Fruit fly (Drosophila melanogaster) whole organism, embryonic: ENCODE measurements around the gene kek4.

Source experiments
- ATbp ChIP-seq: fragments of 200-800 bp; sonication (Bioruptor generic); optimal IDR thresholded peaks from 2 replicates; lab custom pipeline; 2017; ENCODE audit warnings: missing biosample characterization, mild to moderate bottlenecking, missing genetic modification characterization, missing genetic modification reagents
- Atf-2 ChIP-seq: fragments of 200-800 bp; sonication (Bioruptor generic); optimal IDR thresholded peaks from 2 replicates; lab custom pipeline; 2016; ENCODE audit warnings: missing biosample characterization, missing genetic modification characterization
- Awh ChIP-seq: fragments of 200-800 bp; sonication (Bioruptor generic); IDR thresholded peaks from 2 replicates; pipeline ENCODE4, ENCODE4 v1.3.6; 2022; ENCODE audit warnings: missing biosample characterization, missing genetic modification characterization
- CG10209 ChIP-seq: fragments of 200-800 bp; sonication (Bioruptor generic); optimal IDR thresholded peaks from 3 replicates; lab custom pipeline; 2017; ENCODE audit warnings: missing biosample characterization, mild to moderate bottlenecking, missing genetic modification characterization, missing genetic modification reagents
- CG11560 ChIP-seq: fragments of 200-800 bp; sonication (Bioruptor generic); IDR thresholded peaks from 3 replicates; pipeline ENCODE4 v1.3.6; 2022; ENCODE audit warnings: missing biosample characterization, missing genetic modification characterization
- CG12236 ChIP-seq: fragments of 200-800 bp; sonication (Bioruptor generic); optimal IDR thresholded peaks from 2 replicates; lab custom pipeline; 2016; ENCODE audit warnings: missing biosample characterization, missing genetic modification characterization
- CG14710 ChIP-seq: fragments of 200-800 bp; sonication (Bioruptor generic); optimal IDR thresholded peaks from 3 replicates; lab custom pipeline; 2019; ENCODE audit warnings: missing biosample characterization, mild to moderate bottlenecking, missing genetic modification characterization, moderate library complexity
- CG15479 ChIP-seq: fragments of 200-800 bp; sonication (Bioruptor generic); optimal IDR thresholded peaks from 3 replicates; lab custom pipeline; 2019; ENCODE audit warnings: missing biosample characterization, mild to moderate bottlenecking, missing genetic modification characterization, moderate library complexity
- CG16813 ChIP-seq: fragments of 200-800 bp; sonication (Bioruptor generic); IDR thresholded peaks from 3 replicates; pipeline ENCODE4 v1.3.6; 2022; ENCODE audit warnings: missing biosample characterization, missing genetic modification characterization; ENCODE audit not compliant: partially characterized antibody
- CG18619 ChIP-seq: fragments of 200-800 bp; sonication (Bioruptor generic); optimal IDR thresholded peaks from 3 replicates; lab custom pipeline; 2017; ENCODE audit warnings: missing biosample characterization, mild to moderate bottlenecking, missing genetic modification characterization
- CG2875 ChIP-seq: fragments of 200-800 bp; sonication (Bioruptor generic); optimal IDR thresholded peaks from 2 replicates; lab custom pipeline; 2017; ENCODE audit warnings: missing biosample characterization, mild to moderate bottlenecking, missing genetic modification characterization, missing genetic modification reagents
- CG3726 ChIP-seq: fragments of 200-800 bp; sonication (Bioruptor generic); IDR thresholded peaks from 3 replicates; pipeline ENCODE4, ENCODE4 v1.3.6; 2022; ENCODE audit warnings: missing biosample characterization, missing genetic modification characterization
- CG4820 ChIP-seq: fragments of 200-800 bp; sonication (Bioruptor generic); optimal IDR thresholded peaks from 3 replicates; lab custom pipeline; 2016; ENCODE audit warnings: missing biosample characterization, missing genetic modification characterization
- CG6175 ChIP-seq: fragments of 200-800 bp; sonication (Bioruptor generic); IDR thresholded peaks from 3 replicates; pipeline ENCODE4 v1.3.6; 2022; ENCODE audit warnings: missing biosample characterization, missing genetic modification characterization
- CG6813 ChIP-seq: fragments of 200-800 bp; sonication (Bioruptor generic); optimal IDR thresholded peaks from 2 replicates; lab custom pipeline; 2017; ENCODE audit warnings: missing biosample characterization, missing genetic modification characterization, mild to moderate bottlenecking, moderate library complexity, missing genetic modification reagents
- CG7987 ChIP-seq: fragments of 200-800 bp; sonication (Bioruptor generic); optimal IDR thresholded peaks from 2 replicates; lab custom pipeline; 2018; ENCODE audit warnings: missing biosample characterization, mild to moderate bottlenecking, missing genetic modification characterization, moderate library complexity
- E2f1 ChIP-seq: fragments of 200-800 bp; sonication (Bioruptor generic); IDR thresholded peaks from 2 replicates; pipeline ENCODE4 v1.3.6; 2022; ENCODE audit warnings: missing biosample characterization, missing genetic modification characterization
- ERR ChIP-seq: fragments of 200-800 bp; sonication (Bioruptor generic); optimal IDR thresholded peaks from 2 replicates; lab custom pipeline; 2016; ENCODE audit warnings: missing biosample characterization, missing genetic modification characterization
- Elba2 ChIP-seq: fragments of 200-800 bp; sonication (Bioruptor generic); optimal IDR thresholded peaks from 3 replicates; lab custom pipeline; 2016; ENCODE audit warnings: missing biosample characterization, missing genetic modification characterization
- Ets97D ChIP-seq: fragments of 200-800 bp; sonication (Bioruptor generic); optimal IDR thresholded peaks from 3 replicates; lab custom pipeline; 2016; ENCODE audit warnings: missing biosample characterization, missing genetic modification characterization
- HLHmδ ChIP-seq: fragments of 200-800 bp; sonication (Bioruptor generic); optimal IDR thresholded peaks from 2 replicates; lab custom pipeline; 2018; ENCODE audit warnings: missing biosample characterization, mild to moderate bottlenecking, missing genetic modification characterization, moderate library complexity
- Meics ChIP-seq: fragments of 200-800 bp; sonication (Bioruptor generic); optimal IDR thresholded peaks from 2 replicates; lab custom pipeline; 2017; ENCODE audit warnings: missing biosample characterization, mild to moderate bottlenecking, missing genetic modification characterization
- NC2α ChIP-seq: fragments of 200-800 bp; sonication (Bioruptor generic); optimal IDR thresholded peaks from 2 replicates; lab custom pipeline; 2016; ENCODE audit warnings: missing biosample characterization, missing genetic modification characterization
- Opbp ChIP-seq: fragments of 200-800 bp; sonication (Bioruptor generic); IDR thresholded peaks from 3 replicates; pipeline ENCODE4 v1.3.6; 2022; ENCODE audit warnings: missing biosample characterization, missing genetic modification characterization; ENCODE audit not compliant: partially characterized antibody
- Ptx1 ChIP-seq: fragments of 200-800 bp; sonication (Bioruptor generic); IDR thresholded peaks from 2 replicates; pipeline ENCODE4 v1.3.6; 2022; ENCODE audit warnings: missing biosample characterization, missing genetic modification characterization
- Scr ChIP-seq: fragments of 200-800 bp; sonication (Bioruptor generic); IDR thresholded peaks from 2 replicates; pipeline ENCODE4 v1.3.6; 2022; ENCODE audit warnings: missing biosample characterization, missing genetic modification characterization; ENCODE audit not compliant: partially characterized antibody
- Taf1 ChIP-seq: fragments of 200-800 bp; sonication (Bioruptor generic); IDR thresholded peaks from 2 replicates; pipeline ENCODE4 v1.3.6; 2022; ENCODE audit warnings: missing biosample characterization, missing genetic modification characterization
- Trl ChIP-seq, 3 experiments: fragments of >200 bp in 2 of 3; fragments of 200-800 bp in 1 of 3; sonication (Bioruptor generic) in 1 of 3; optimal IDR thresholded peaks; 2 replicates in 1 of 3; 3 replicates in 2 of 3; lab custom pipeline; 2016 to 2017; ENCODE audit warnings: missing biosample characterization in 1 of 3, missing genetic modification characterization in 1 of 3
- ac ChIP-seq: fragments of 200-800 bp; sonication (Bioruptor generic); optimal IDR thresholded peaks from 3 replicates; lab custom pipeline; 2017; ENCODE audit warnings: missing biosample characterization, mild to moderate bottlenecking, missing genetic modification characterization
- az2 ChIP-seq: fragments of 200-800 bp; sonication (Bioruptor generic); optimal IDR thresholded peaks from 3 replicates; lab custom pipeline; 2016; ENCODE audit warnings: missing biosample characterization, missing genetic modification characterization
- chinmo ChIP-seq: fragments of 200-800 bp; sonication (Bioruptor generic); IDR thresholded peaks from 4 replicates; pipeline ENCODE4 v1.3.6; 2022; ENCODE audit warnings: missing biosample characterization, missing genetic modification characterization; ENCODE audit not compliant: partially characterized antibody
- crc ChIP-seq: fragments of 200-800 bp; sonication (Bioruptor generic); optimal IDR thresholded peaks from 2 replicates; lab custom pipeline; 2016; ENCODE audit warnings: missing biosample characterization, missing genetic modification characterization
- crp ChIP-seq, 2 experiments: fragments of 200-800 bp; sonication (Bioruptor generic); optimal IDR thresholded peaks; 2 replicates in 1 of 2; 3 replicates in 1 of 2; lab custom pipeline; 2017; ENCODE audit warnings: missing biosample characterization in 2 of 2, missing genetic modification characterization in 2 of 2, mild to moderate bottlenecking in 1 of 2, moderate library complexity in 1 of 2
- disco-r ChIP-seq: fragments of 200-800 bp; sonication (Bioruptor generic); optimal IDR thresholded peaks from 2 replicates; lab custom pipeline; 2016; ENCODE audit warnings: missing biosample characterization, missing genetic modification characterization
- dysf ChIP-seq: fragments of 200-800 bp; sonication (Bioruptor generic); IDR thresholded peaks from 3 replicates; pipeline ENCODE4 v1.3.6; 2022; ENCODE audit warnings: missing biosample characterization, missing genetic modification characterization
- fd64A ChIP-seq: fragments of 200-800 bp; sonication (Bioruptor generic); optimal IDR thresholded peaks from 3 replicates; lab custom pipeline; 2018; ENCODE audit warnings: missing biosample characterization, mild to moderate bottlenecking, missing genetic modification characterization
- gfzf ChIP-seq: fragments of 200-800 bp; sonication (Bioruptor generic); optimal IDR thresholded peaks from 2 replicates; lab custom pipeline; 2016; ENCODE audit warnings: missing biosample characterization, mild to moderate bottlenecking, missing genetic modification characterization, moderate library complexity
- jigr1 ChIP-seq: fragments of 200-800 bp; sonication (Bioruptor generic); IDR thresholded peaks from 3 replicates; pipeline ENCODE4 v1.3.6; 2022; ENCODE audit warnings: missing biosample characterization, missing genetic modification characterization
- lov ChIP-seq, 2 experiments: fragments of 200-800 bp in 1 of 2; fragments of >200 bp in 1 of 2; sonication (Bioruptor generic) in 1 of 2; IDR thresholded peaks in 1 of 2; optimal IDR thresholded peaks in 1 of 2; 2 replicates in 1 of 2; 3 replicates in 1 of 2; pipeline versions ENCODE4 v1.3.6 to Lab custom; 2017 to 2022; ENCODE audit warnings: missing biosample characterization in 1 of 2, missing genetic modification characterization in 1 of 2
- nom ChIP-seq: fragments of 200-800 bp; sonication (Bioruptor generic); optimal IDR thresholded peaks from 2 replicates; lab custom pipeline; 2017; ENCODE audit warnings: missing biosample characterization, missing genetic modification characterization, mild to moderate bottlenecking, moderate library complexity, missing genetic modification reagents
- pan ChIP-seq, 4 experiments: fragments of >200 bp in 3 of 4; fragments of 200-800 bp in 1 of 4; sonication (Bioruptor generic) in 1 of 4; optimal IDR thresholded peaks in 3 of 4; IDR thresholded peaks in 1 of 4; 2 replicates each; pipeline versions ENCODE4 v1.3.6 to Lab custom; 2017 to 2022; ENCODE audit warnings: missing biosample characterization in 2 of 4, missing genetic modification characterization in 2 of 4, mixed read lengths in 1 of 4
- peb ChIP-seq: fragments of 200-800 bp; sonication (Bioruptor generic); IDR thresholded peaks from 2 replicates; pipeline ENCODE4 v1.3.6; 2022; ENCODE audit warnings: missing biosample characterization, missing genetic modification characterization
- rib ChIP-seq: fragments of 200-800 bp; sonication (Bioruptor generic); IDR thresholded peaks from 2 replicates; pipeline ENCODE4 v1.3.6; 2022; ENCODE audit warnings: missing biosample characterization, missing genetic modification characterization
- ssp ChIP-seq: fragments of 200-800 bp; sonication (Bioruptor generic); IDR thresholded peaks from 2 replicates; pipeline ENCODE4 v1.3.6; 2022; ENCODE audit warnings: missing biosample characterization, missing genetic modification characterization
- tio ChIP-seq: fragments of 200-800 bp; sonication (Bioruptor generic); optimal IDR thresholded peaks from 2 replicates; lab custom pipeline; 2017; ENCODE audit warnings: missing biosample characterization, missing genetic modification characterization, inconsistent platforms
- twi ChIP-seq: fragments of 200-800 bp; optimal IDR thresholded peaks from 2 replicates; lab custom pipeline; 2019; ENCODE audit warnings: missing biosample characterization, mild to moderate bottlenecking, missing genetic modification characterization, moderate library complexity
- wdn ChIP-seq: fragments of 200-800 bp; sonication (Bioruptor generic); IDR thresholded peaks from 2 replicates; pipeline ENCODE4 v1.3.6; 2022; ENCODE audit warnings: missing biosample characterization, missing genetic modification characterization
- zen ChIP-seq: fragments of 200-800 bp; sonication (Bioruptor generic); optimal IDR thresholded peaks from 3 replicates; lab custom pipeline; 2018; ENCODE audit warnings: missing biosample characterization, mild to moderate bottlenecking, missing genetic modification characterization, moderate library complexity

The kek4 gene

dm6 chr2L:13205256-13205655 lies 9.9 kb downstream of the kek4 start (continued):
- peak; percentile 29 for TF ChIP-seq CG18619
- peak in 1 of 2 experiments; percentile 7 for TF ChIP-seq crp (GFP tag; optimal IDR thresholded peaks at IDR 0.05; lab: Kevin White, UChicago)
- TF ChIP-seq CG12236 (GFP tag; lab: Kevin White, UChicago) = no peak
- TF ChIP-seq CG6175 (GFP tag; lab: Robert Waterston, UW) = no peak
- no peak for TF ChIP-seq ssp (GFP tag; lab: Robert Waterston, UW)
- no peak for TF ChIP-seq CG11560 (tag; lab: Robert Waterston, UW)
- peak; percentile 5 for TF ChIP-seq fd64A (GFP tag; lab: Kevin White, UChicago)
- peak; percentile 99 for TF ChIP-seq CG7987 (GFP tag; lab: Kevin White, UChicago)
- no peak for TF ChIP-seq CG3726
- TF ChIP-seq E2f1 (GFP tag; lab: Robert Waterston, UW) = no peak
- TF ChIP-seq Ptx1 (GFP tag; lab: Robert Waterston, UW) = no peak
- no peak for TF ChIP-seq ac
- TF ChIP-seq az2 = no peak
- TF ChIP-seq nom (GFP tag; lab: Kevin White, UChicago) = peak; percentile 53
- TF ChIP-seq twi (tag; lab: Kevin White, UChicago) = peak; percentile 46
- no peak for TF ChIP-seq wdn (GFP tag; lab: Robert Waterston, UW)
- peak; percentile 84 for TF ChIP-seq HLHmδ (GFP tag; lab: Kevin White, UChicago)
- no peak for TF ChIP-seq Atf-2 (GFP tag; lab: Kevin White, UChicago)
- TF ChIP-seq Opbp (GFP tag; lab: Robert Waterston, UW) = no peak
- TF ChIP-seq lov (optimal IDR thresholded peaks at IDR 0.05; lab: Kevin White, UChicago) = no peak
- TF ChIP-seq lov (GFP tag; IDR thresholded peaks at IDR 0.05; lab: Robert Waterston, UW) = peak; percentile 66; the same call in 1 of the 3 replicates
- TF ChIP-seq disco-r = no peak
- no peak for TF ChIP-seq Ets97D (GFP tag; lab: Kevin White, UChicago)
- TF ChIP-seq crc (GFP tag; lab: Kevin White, UChicago) = no peak
- TF ChIP-seq CG15479 (GFP tag; lab: Kevin White, UChicago) = peak; percentile 12
- TF ChIP-seq Meics (GFP tag; lab: Kevin White, UChicago) = no peak
- no peak for TF ChIP-seq Scr
- TF ChIP-seq dysf (GFP tag; lab: Robert Waterston, UW) = peak; percentile 29; the same call in 1 of the 3 replicates
- TF ChIP-seq CG2875 (GFP tag; lab: Kevin White, UChicago) = peak; percentile 10
- TF ChIP-seq Trl (optimal IDR thresholded peaks at IDR 0.05; lab: Kevin White, UChicago) = peak in 1 of 2 experiments; percentile 12
- peak; percentile 32 for TF ChIP-seq Trl (GFP tag; optimal IDR thresholded peaks at IDR 0.05; lab: Kevin White, UChicago)
- no peak for TF ChIP-seq jigr1 (GFP tag; lab: Robert Waterston, UW)
- no peak for TF ChIP-seq Elba2 (GFP tag; lab: Kevin White, UChicago)
- TF ChIP-seq CG6813 = peak; percentile 57
- peak; percentile 24 for TF ChIP-seq CG14710 (tag; lab: Kevin White, UChicago)
- TF ChIP-seq CG4820 (GFP tag; lab: Kevin White, UChicago) = no peak
- no peak for TF ChIP-seq ATbp (GFP tag; lab: Kevin White, UChicago)
- no peak for TF ChIP-seq zen (tag; lab: Kevin White, UChicago)
- TF ChIP-seq tio (GFP tag; lab: Kevin White, UChicago) = no peak
- no peak for TF ChIP-seq peb
- no peak for TF ChIP-seq gfzf
- TF ChIP-seq NC2α = peak; percentile 17
- peak; percentile 49; the same call in 1 of the 2 replicates for TF ChIP-seq Awh (GFP tag; lab: Robert Waterston, UW)
- TF ChIP-seq ERR (GFP tag; lab: Kevin White, UChicago) = peak; percentile 23
- no peak for TF ChIP-seq Taf1 (GFP tag; lab: Robert Waterston, UW)
- TF ChIP-seq rib (GFP tag; lab: Robert Waterston, UW) = 0 out of 2 replicates have a peak, but pooled peaks have one; percentile 20
- TF ChIP-seq chinmo (GFP tag; lab: Robert Waterston, UW) = peak; percentile 82; the same call in 1 of the 4 replicates
- peak; percentile 3 for TF ChIP-seq CG10209 (GFP tag; lab: Kevin White, UChicago)
- no peak for TF ChIP-seq CG16813 (GFP tag; lab: Robert Waterston, UW)
- no peak for TF ChIP-seq pan (optimal IDR thresholded peaks at IDR 0.05; lab: Kevin White, UChicago)
- no peak for TF ChIP-seq pan (GFP tag; optimal IDR thresholded peaks at IDR 0.05 in 1 of 2, IDR thresholded peaks at IDR 0.05 in 1 of 2)
